Worm (Caenorhabditis elegans) whole organism, early embryonic: Measurements from ENCODE around the gene pgp-3.

Experiments used
- B0310.2 ChIP-seq: sonication (generic microtip); optimal IDR thresholded peaks from 2 replicates; lab custom pipeline; 2016; ENCODE audit warnings: mild to moderate bottlenecking, missing genetic modification characterization, missing compliant biosample characterization
- F13C5.2 ChIP-seq: sonication (generic microtip); optimal IDR thresholded peaks from 2 replicates; lab custom pipeline; 2017; ENCODE audit warnings: mild to moderate bottlenecking, missing genetic modification characterization, inconsistent platforms, missing compliant biosample characterization
- aly-1 ChIP-seq: sonication (generic microtip); optimal IDR thresholded peaks from 2 replicates; lab custom pipeline; 2016; ENCODE audit warnings: missing genetic modification characterization, missing compliant biosample characterization
- ama-1 ChIP-seq: fragments of 150-350 bp; optimal IDR thresholded peaks from 2 replicates; lab custom pipeline; 2014
- ceh-13 ChIP-seq: fragments of 200-800 bp; sonication (Bioruptor generic); optimal IDR thresholded peaks from 2 replicates; lab custom pipeline; 2018; ENCODE audit warnings: mild to moderate bottlenecking, missing genetic modification characterization, missing compliant biosample characterization
- ceh-36 ChIP-seq: sonication (generic microtip); optimal IDR thresholded peaks from 2 replicates; lab custom pipeline; 2016; ENCODE audit warnings: missing genetic modification characterization, inconsistent platforms, missing compliant biosample characterization
- ets-7 ChIP-seq: sonication (generic microtip); optimal IDR thresholded peaks from 2 replicates; lab custom pipeline; 2016; ENCODE audit warnings: missing genotype, missing genetic modification characterization, missing compliant biosample characterization
- flt-1 ChIP-seq: fragments of 200-800 bp; sonication (Bioruptor generic); IDR thresholded peaks from 2 replicates; pipeline ENCODE4 v1.3.6; 2022; ENCODE audit warnings: missing genetic modification characterization, missing compliant biosample characterization
- hmbx-1 ChIP-seq: sonication (generic microtip); optimal IDR thresholded peaks from 2 replicates; lab custom pipeline; 2016; ENCODE audit warnings: mild to moderate bottlenecking, missing genetic modification characterization, missing compliant biosample characterization
- hmg-4 ChIP-seq: fragments of 200-800 bp; sonication (Bioruptor generic); optimal IDR thresholded peaks from 2 replicates; lab custom pipeline; 2018; ENCODE audit warnings: mild to moderate bottlenecking, missing genetic modification characterization, missing compliant biosample characterization
- hnd-1 ChIP-seq: sonication (generic microtip); optimal IDR thresholded peaks from 2 replicates; lab custom pipeline; 2016; ENCODE audit warnings: missing genetic modification characterization, missing compliant biosample characterization
- pes-1 ChIP-seq: fragments of 200-800 bp; sonication (Bioruptor generic); IDR thresholded peaks from 2 replicates; pipeline ENCODE4 v1.3.6; 2022; ENCODE audit warnings: missing genetic modification reagents, missing genetic modification characterization, missing compliant biosample characterization
- scrt-1 ChIP-seq: fragments of 200-800 bp; sonication (Bioruptor generic); IDR thresholded peaks from 2 replicates; pipeline ENCODE4 v1.3.6; 2022; ENCODE audit warnings: missing genetic modification characterization, missing compliant biosample characterization
- sea-1 ChIP-seq: fragments of 200-800 bp; sonication (Bioruptor generic); conservative IDR thresholded peaks from 2 replicates; pipeline ENCODE4 v1.3.6; 2022; ENCODE audit warnings: missing genetic modification characterization, missing compliant biosample characterization
- tbx-11 ChIP-seq: fragments of 200-800 bp; sonication (Bioruptor generic); IDR thresholded peaks from 2 replicates; pipeline ENCODE4 v1.3.6; 2022; ENCODE audit warnings: missing genetic modification characterization, missing compliant biosample characterization
- tbx-37 ChIP-seq: fragments of 200-800 bp; sonication (Bioruptor generic); conservative IDR thresholded peaks from 2 replicates; pipeline ENCODE4 v1.3.6; 2022; ENCODE audit warnings: missing genetic modification reagents, missing genetic modification characterization, missing compliant biosample characterization
- tra-4 ChIP-seq: sonication (generic microtip); optimal IDR thresholded peaks from 2 replicates; lab custom pipeline; 2017; ENCODE audit warnings: missing genetic modification characterization, missing compliant biosample characterization

The pgp-3 gene

ce11 chrX:11364914-11365313 lies 13.0 kb downstream of the pgp-3 start:
- TF ChIP-seq ets-7 (tag; lab: Kevin White, UChicago) = no peak
- TF ChIP-seq tra-4 (tag; lab: Kevin White, UChicago) = no peak
- no peak for TF ChIP-seq hmg-4 (GFP tag; lab: Kevin White, UChicago)

- peak; percentile 71 for TF ChIP-seq hmg-4 (GFP tag; lab: Kevin White, UChicago)
- no peak for TF ChIP-seq ceh-36
- TF ChIP-seq tbx-11 (GFP tag; lab: Robert Waterston, UW) = 0 out of 2 replicates have a peak, but pooled peaks have one; percentile 26
Measured at ce11 chrX:11365995-11366394, 14.0 kb downstream of the pgp-3 start.

ce11 chrX:11367087-11367486 lies 15.1 kb downstream of the pgp-3 start:
- no peak for TF ChIP-seq flt-1 (GFP tag; lab: Robert Waterston, UW)
- TF ChIP-seq hmg-4 (GFP tag; lab: Kevin White, UChicago) = no peak
- TF ChIP-seq ama-1 (lab: Kevin White, UChicago) = no peak
- TF ChIP-seq tbx-37 (GFP tag; lab: Robert Waterston, UW) = no peak
- TF ChIP-seq B0310.2 (tag; lab: Kevin White, UChicago) = no peak
- no peak for TF ChIP-seq ceh-13 (GFP tag; lab: Kevin White, UChicago)
- TF ChIP-seq tra-4 (tag; lab: Kevin White, UChicago) = no peak
- TF ChIP-seq tbx-11 (GFP tag; lab: Robert Waterston, UW) = no peak
- TF ChIP-seq pes-1 = no peak
- no peak for TF ChIP-seq ceh-36
- no peak for TF ChIP-seq F13C5.2 (tag; lab: Kevin White, UChicago)

DNA sequence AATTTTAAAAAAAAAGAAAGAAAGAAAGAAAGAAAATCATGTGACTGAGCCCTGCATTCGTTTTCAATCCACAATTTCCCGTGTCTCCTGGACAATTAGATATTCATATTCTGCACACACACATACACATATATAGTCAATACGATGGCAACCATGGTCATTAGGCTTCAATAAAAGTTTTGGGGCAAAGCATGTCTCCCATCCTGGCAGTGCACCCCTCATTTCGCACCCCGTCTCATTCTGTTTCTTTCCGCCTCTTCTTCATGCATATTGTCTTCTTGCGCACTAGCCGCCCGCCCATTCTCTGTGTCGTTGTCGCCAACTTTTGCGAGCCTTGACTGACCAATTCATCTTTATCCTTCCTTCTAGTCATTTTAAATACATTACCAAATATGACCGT lies 15.7 kb downstream of the pgp-3 start:
- no peak for TF ChIP-seq hnd-1 (tag; lab: Kevin White, UChicago)
- no peak for TF ChIP-seq ama-1 (lab: Kevin White, UChicago)
- no peak for TF ChIP-seq scrt-1 (GFP tag; lab: Robert Waterston, UW)
- no peak for TF ChIP-seq ceh-13 (GFP tag; lab: Kevin White, UChicago)
- TF ChIP-seq sea-1 (GFP tag; lab: Robert Waterston, UW) = no peak
- TF ChIP-seq flt-1 (GFP tag; lab: Robert Waterston, UW) = no peak
- no peak for TF ChIP-seq tra-4 (tag; lab: Kevin White, UChicago)

DNA sequence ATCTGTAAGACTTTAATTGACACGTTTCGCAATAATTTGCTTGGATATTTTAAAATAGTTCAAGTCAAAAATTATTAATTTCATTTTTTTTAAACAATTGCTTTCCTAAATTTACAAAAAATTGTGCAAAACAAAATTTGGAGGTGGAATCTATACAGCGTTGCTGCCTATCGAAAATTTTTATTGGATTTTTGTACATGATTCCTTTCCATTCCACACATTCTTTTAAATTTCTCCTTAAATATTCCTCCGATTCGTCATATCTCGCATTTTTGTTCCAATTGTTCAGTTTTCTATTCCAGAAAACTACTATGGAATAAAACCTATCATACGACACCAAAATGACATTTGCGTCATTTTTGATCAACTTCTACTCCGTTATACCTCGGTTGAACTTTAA lies 16.5 kb downstream of the pgp-3 start, which contains the start of gene ttyh-1:
Gene ttyh-1, plus strand, starts transcription at position 301 of the 400 bp plus-strand sequence.
- no peak for TF ChIP-seq sea-1 (GFP tag; lab: Robert Waterston, UW)

DNA sequence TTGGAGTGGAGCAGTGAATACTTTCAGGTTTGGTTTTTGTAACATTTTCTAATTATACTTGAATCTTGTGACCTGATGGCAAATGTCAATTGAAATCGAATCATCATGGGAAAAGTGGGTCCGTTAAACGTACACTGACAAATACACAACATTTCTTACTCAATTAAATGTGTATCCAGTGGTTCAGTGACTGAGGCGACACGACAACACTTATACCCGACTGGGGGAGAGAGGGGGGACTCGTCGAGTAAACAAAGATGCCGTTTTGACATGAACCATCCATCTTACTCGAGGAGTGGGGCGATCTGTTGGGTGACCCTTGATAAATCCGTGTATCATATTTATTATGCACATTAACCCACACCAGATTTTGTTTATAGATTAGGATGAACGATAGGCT lies 16.9 kb downstream of the pgp-3 start:
- TF ChIP-seq tbx-37 (GFP tag; lab: Robert Waterston, UW) = no peak
- TF ChIP-seq tbx-11 (GFP tag; lab: Robert Waterston, UW) = no peak
- peak; percentile 29 for TF ChIP-seq hmg-4 (GFP tag; lab: Kevin White, UChicago)

ce11 chrX:11370090-11370489 lies 18.1 kb downstream of the pgp-3 start:
- TF ChIP-seq ama-1 (lab: Kevin White, UChicago) (no peak), tra-4 (tag; lab: Kevin White, UChicago) (no peak), tbx-37 (GFP tag; lab: Robert Waterston, UW) (no peak), tbx-11 (GFP tag; lab: Robert Waterston, UW) (no peak), hmbx-1 (tag; lab: Kevin White, UChicago) (no peak), ets-7 (tag; lab: Kevin White, UChicago) (no peak), ceh-36 (no peak), hmg-4 (GFP tag; lab: Kevin White, UChicago) (no peak), sea-1 (GFP tag; lab: Robert Waterston, UW) (no peak), B0310.2 (tag; lab: Kevin White, UChicago) (no peak), aly-1 (no peak), F13C5.2 (tag; lab: Kevin White, UChicago) (no peak), flt-1 (GFP tag; lab: Robert Waterston, UW) (no peak), hnd-1 (tag; lab: Kevin White, UChicago) (no peak), pes-1 (no peak), scrt-1 (GFP tag; lab: Robert Waterston, UW) (no peak), ceh-13 (GFP tag; lab: Kevin White, UChicago) (no peak)

- TF ChIP-seq aly-1 = no peak
Measured at ce11 chrX:11375509-11375908, 23.6 kb downstream of the pgp-3 start, which contains the start of gene F42E11.3. F42E11.3 (minus strand) TSS chrX:11375609.

DNA sequence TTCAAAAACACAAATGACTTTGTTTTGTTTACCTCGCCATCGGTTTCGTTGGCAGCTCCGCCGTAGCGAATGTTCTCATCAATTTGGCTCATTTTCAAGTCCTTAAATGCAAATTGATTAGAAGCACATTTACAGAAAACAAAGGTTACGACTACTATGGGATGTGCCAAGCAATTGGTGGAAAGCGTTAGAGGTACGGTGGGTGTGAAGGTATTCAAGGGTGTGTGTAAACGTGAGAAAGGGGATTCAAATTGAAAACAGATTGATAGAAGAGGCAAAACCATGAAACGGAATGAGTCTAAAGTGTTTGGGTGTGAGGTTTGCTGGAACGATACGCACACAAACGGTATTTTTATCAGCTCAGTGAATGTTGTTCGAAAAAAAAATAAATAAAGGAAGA lies 25.4 kb downstream of the pgp-3 start, which contains the start of gene tni-1:
Gene tni-1, minus strand, starts transcription at position 101 of the 400 bp plus-strand sequence.
- TF ChIP-seq pes-1 = no peak
- TF ChIP-seq tbx-37 (GFP tag; lab: Robert Waterston, UW) = no peak
- TF ChIP-seq sea-1 (GFP tag; lab: Robert Waterston, UW) = no peak
- TF ChIP-seq hnd-1 (tag; lab: Kevin White, UChicago) = no peak
- TF ChIP-seq tbx-11 (GFP tag; lab: Robert Waterston, UW) = no peak
- no peak for TF ChIP-seq hmg-4 (GFP tag; lab: Kevin White, UChicago)
- TF ChIP-seq ceh-13 (GFP tag; lab: Kevin White, UChicago) = no peak
- no peak for TF ChIP-seq hmbx-1 (tag; lab: Kevin White, UChicago)
- no peak for TF ChIP-seq ets-7 (tag; lab: Kevin White, UChicago)
- TF ChIP-seq scrt-1 (GFP tag; lab: Robert Waterston, UW) = no peak
- no peak for TF ChIP-seq flt-1 (GFP tag; lab: Robert Waterston, UW)
- TF ChIP-seq F13C5.2 (tag; lab: Kevin White, UChicago) = no peak
- no peak for TF ChIP-seq B0310.2 (tag; lab: Kevin White, UChicago)
- no peak for TF ChIP-seq tra-4 (tag; lab: Kevin White, UChicago)
- TF ChIP-seq ceh-36 = no peak
- TF ChIP-seq ama-1 (lab: Kevin White, UChicago) = no peak
- TF ChIP-seq aly-1 = no peak
